Worm (Caenorhabditis elegans): ENCODE results near the gene Y77E11A.8.

- TF ChIP-seq ZK546.5 (tag; optimal IDR thresholded peaks at IDR 0.05) (no peak), tbx-2 (tag; optimal IDR thresholded peaks at IDR 0.05) (no peak), nhr-76 (tag; optimal IDR thresholded peaks at IDR 0.05) (no peak)
Measured at ce11 chrIV:1408718-1409117, 16.1 kb downstream of the Y77E11A.8 start.

Data from whole organism, L3 larva.